Fruit fly (Drosophila melanogaster) whole organism, embryonic: ENCODE data around the gene vari.

ENCODE experiments used
- C15 ChIP-seq: fragments of 200-800 bp; sonication (Bioruptor generic); IDR thresholded peaks from 3 replicates; pipeline ENCODE4 v1.3.6; 2022; ENCODE audit warnings: missing biosample characterization, missing genetic modification characterization
- CG10565 ChIP-seq: fragments of 200-800 bp; sonication (Bioruptor generic); optimal IDR thresholded peaks from 3 replicates; lab custom pipeline; 2016; ENCODE audit warnings: missing biosample characterization, mild to moderate bottlenecking, missing genetic modification characterization
- CG12942 ChIP-seq: fragments of 200-800 bp; sonication (Bioruptor generic); optimal IDR thresholded peaks from 3 replicates; lab custom pipeline; 2016; ENCODE audit warnings: missing biosample characterization, missing genetic modification characterization
- CG14441 ChIP-seq: fragments of 200-800 bp; sonication (Bioruptor generic); IDR thresholded peaks from 2 replicates; pipeline ENCODE4 v1.3.6; 2022; ENCODE audit warnings: missing biosample characterization, missing genetic modification characterization
- CG16815 ChIP-seq: fragments of 200-800 bp; sonication (Bioruptor generic); optimal IDR thresholded peaks from 3 replicates; lab custom pipeline; 2017; ENCODE audit warnings: missing biosample characterization, mild to moderate bottlenecking, missing genetic modification characterization
- CG16863 ChIP-seq: fragments of 200-800 bp; sonication (Bioruptor generic); optimal IDR thresholded peaks from 3 replicates; lab custom pipeline; 2016; ENCODE audit warnings: missing biosample characterization, missing genetic modification characterization
- CG17328 ChIP-seq: fragments of 200-800 bp; sonication (Bioruptor generic); IDR thresholded peaks from 2 replicates; pipeline ENCODE4 v1.3.6; 2022; ENCODE audit warnings: missing biosample characterization, missing genetic modification characterization
- CG17612 ChIP-seq: fragments of 200-800 bp; sonication (Bioruptor generic); IDR thresholded peaks from 2 replicates; pipeline ENCODE4 v1.3.6; 2022; ENCODE audit warnings: missing biosample characterization, missing genetic modification characterization
- CG2889 ChIP-seq: fragments of 200-800 bp; sonication (Bioruptor generic); IDR thresholded peaks from 3 replicates; pipeline ENCODE4 v1.3.6; 2022; ENCODE audit warnings: missing biosample characterization, missing genetic modification characterization
- CG3163 ChIP-seq: fragments of 200-800 bp; sonication (Bioruptor generic); optimal IDR thresholded peaks from 3 replicates; lab custom pipeline; 2016; ENCODE audit warnings: missing biosample characterization, missing genetic modification characterization
- CG3407 ChIP-seq: fragments of 200-800 bp; sonication (Bioruptor generic); optimal IDR thresholded peaks from 2 replicates; lab custom pipeline; 2018; ENCODE audit warnings: missing biosample characterization, mild to moderate bottlenecking, missing genetic modification characterization
- CG4282 ChIP-seq: fragments of 200-800 bp; sonication (Bioruptor generic); optimal IDR thresholded peaks from 2 replicates; lab custom pipeline; 2016; ENCODE audit warnings: missing biosample characterization, missing genetic modification characterization
- CG6175 ChIP-seq: fragments of 200-800 bp; sonication (Bioruptor generic); IDR thresholded peaks from 3 replicates; pipeline ENCODE4 v1.3.6; 2022; ENCODE audit warnings: missing biosample characterization, missing genetic modification characterization
- CG6765 ChIP-seq: fragments of 200-800 bp; sonication (Bioruptor generic); optimal IDR thresholded peaks from 3 replicates; lab custom pipeline; 2017; ENCODE audit warnings: missing biosample characterization, mild to moderate bottlenecking, missing genetic modification characterization
- Dp ChIP-seq: fragments of 200-800 bp; sonication (Bioruptor generic); optimal IDR thresholded peaks from 2 replicates; lab custom pipeline; 2018; ENCODE audit warnings: missing biosample characterization, mild to moderate bottlenecking, missing genetic modification characterization, moderate library complexity
- Dref ChIP-seq: fragments of 200-800 bp; sonication (Bioruptor generic); IDR thresholded peaks from 2 replicates; pipeline ENCODE4 v1.3.6; 2022; ENCODE audit warnings: missing biosample characterization, missing genetic modification characterization
- Elba2 ChIP-seq: fragments of 200-800 bp; sonication (Bioruptor generic); optimal IDR thresholded peaks from 3 replicates; lab custom pipeline; 2016; ENCODE audit warnings: missing biosample characterization, missing genetic modification characterization
- Hr3 ChIP-seq: fragments of 200-800 bp; sonication (Bioruptor generic); optimal IDR thresholded peaks from 3 replicates; lab custom pipeline; 2016; ENCODE audit warnings: missing biosample characterization, missing genetic modification characterization
- Hr51 ChIP-seq, 2 experiments: fragments of 200-800 bp; sonication (Bioruptor generic); optimal IDR thresholded peaks; 2 replicates in 1 of 2; 3 replicates in 1 of 2; lab custom pipeline; 2016 to 2018; ENCODE audit warnings: missing biosample characterization in 2 of 2, missing genetic modification characterization in 2 of 2, mild to moderate bottlenecking in 1 of 2, moderate library complexity in 1 of 2
- Jarid2 ChIP-seq: fragments of 200-800 bp; sonication (Bioruptor generic); optimal IDR thresholded peaks from 3 replicates; lab custom pipeline; 2017; ENCODE audit warnings: mild to moderate bottlenecking, missing biosample characterization, missing genetic modification reagents, missing genetic modification characterization
- MTF-1 ChIP-seq: fragments of 200-800 bp; sonication (Bioruptor generic); optimal IDR thresholded peaks from 2 replicates; lab custom pipeline; 2018; ENCODE audit warnings: missing biosample characterization, mild to moderate bottlenecking, missing genetic modification characterization, borderline replicate concordance
- Max ChIP-seq: fragments of 200-800 bp; sonication (Bioruptor generic); optimal IDR thresholded peaks from 2 replicates; lab custom pipeline; 2016; ENCODE audit warnings: missing biosample characterization, mild to moderate bottlenecking, missing genetic modification characterization
- Nf-YA ChIP-seq: fragments of 200-800 bp; sonication (Bioruptor generic); IDR thresholded peaks from 2 replicates; pipeline ENCODE4 v1.3.6; 2022; ENCODE audit warnings: missing biosample characterization, missing genetic modification characterization
- Nf-YC ChIP-seq: fragments of 200-800 bp; optimal IDR thresholded peaks from 3 replicates; lab custom pipeline; 2019; ENCODE audit warnings: missing biosample characterization, mild to moderate bottlenecking, missing genetic modification characterization, moderate library complexity
- Oaz ChIP-seq: fragments of 200-800 bp; sonication (Bioruptor generic); IDR thresholded peaks from 2 replicates; pipeline ENCODE4 v1.3.6; 2022; ENCODE audit warnings: missing biosample characterization, missing genetic modification characterization
- Opbp ChIP-seq: fragments of 200-800 bp; sonication (Bioruptor generic); IDR thresholded peaks from 3 replicates; pipeline ENCODE4 v1.3.6; 2022; ENCODE audit warnings: missing biosample characterization, missing genetic modification characterization; ENCODE audit not compliant: partially characterized antibody
- Sry-δ ChIP-seq: fragments of 200-800 bp; sonication (Bioruptor generic); optimal IDR thresholded peaks from 2 replicates; lab custom pipeline; 2016; ENCODE audit warnings: missing biosample characterization, missing genetic modification characterization
- Trl ChIP-seq, 3 experiments: fragments of >200 bp in 2 of 3; fragments of 200-800 bp in 1 of 3; sonication (Bioruptor generic) in 1 of 3; optimal IDR thresholded peaks; 2 replicates in 1 of 3; 3 replicates in 2 of 3; lab custom pipeline; 2016 to 2017; ENCODE audit warnings: missing biosample characterization in 1 of 3, missing genetic modification characterization in 1 of 3
- eve ChIP-seq, 2 experiments: fragments of >200 bp; optimal IDR thresholded peaks; 2 replicates each; lab custom pipeline; 2017; ENCODE audit warnings: missing biosample characterization in 2 of 2, missing genetic modification characterization in 2 of 2
- gem ChIP-seq: fragments of 200-800 bp; sonication (Bioruptor generic); optimal IDR thresholded peaks from 2 replicates; lab custom pipeline; 2019; ENCODE audit warnings: missing biosample characterization, mild to moderate bottlenecking, missing genetic modification characterization, moderate library complexity
- gt ChIP-seq: fragments of 200-800 bp; sonication (Bioruptor generic); IDR thresholded peaks from 2 replicates; pipeline ENCODE4 v1.3.6; 2022; ENCODE audit warnings: missing biosample characterization, missing genetic modification characterization
- her ChIP-seq: fragments of 200-800 bp; sonication (Bioruptor generic); optimal IDR thresholded peaks from 2 replicates; lab custom pipeline; 2016; ENCODE audit warnings: missing biosample characterization, missing genetic modification characterization
- ind ChIP-seq: fragments of 200-800 bp; sonication (Bioruptor generic); optimal IDR thresholded peaks from 3 replicates; lab custom pipeline; 2016; ENCODE audit warnings: missing biosample characterization, missing genetic modification characterization
- knrl ChIP-seq: fragments of 200-800 bp; sonication (Bioruptor generic); IDR thresholded peaks from 3 replicates; pipeline ENCODE4 v1.3.6; 2022; ENCODE audit warnings: missing biosample characterization, missing genetic modification characterization; ENCODE audit not compliant: partially characterized antibody
- pfk ChIP-seq: fragments of 200-800 bp; sonication (Bioruptor generic); optimal IDR thresholded peaks from 2 replicates; lab custom pipeline; 2018; ENCODE audit warnings: missing biosample characterization, mild to moderate bottlenecking, missing genetic modification characterization, moderate library complexity
- psq ChIP-seq: fragments of 200-800 bp; sonication (Bioruptor generic); optimal IDR thresholded peaks from 2 replicates; lab custom pipeline; 2017; ENCODE audit warnings: missing biosample characterization, missing genetic modification characterization
- pzg ChIP-seq: fragments of 200-800 bp; sonication (Bioruptor generic); optimal IDR thresholded peaks from 3 replicates; lab custom pipeline; 2018; ENCODE audit warnings: missing biosample characterization, mild to moderate bottlenecking, missing genetic modification characterization, moderate library complexity
- sd ChIP-seq: fragments of 200-800 bp; sonication (Bioruptor generic); optimal IDR thresholded peaks from 3 replicates; lab custom pipeline; 2018; ENCODE audit warnings: missing biosample characterization, mild to moderate bottlenecking, missing genetic modification characterization, moderate library complexity
- slp2 ChIP-seq: fragments of 200-800 bp; sonication (Bioruptor generic); optimal IDR thresholded peaks from 2 replicates; lab custom pipeline; 2016; ENCODE audit warnings: missing biosample characterization, missing genetic modification characterization
- sna ChIP-seq: fragments of 200-800 bp; sonication (Bioruptor generic); IDR thresholded peaks from 2 replicates; pipeline ENCODE4 v1.3.6; 2022; ENCODE audit warnings: missing biosample characterization, missing genetic modification characterization; ENCODE audit not compliant: partially characterized antibody
- ssp ChIP-seq: fragments of 200-800 bp; sonication (Bioruptor generic); IDR thresholded peaks from 2 replicates; pipeline ENCODE4 v1.3.6; 2022; ENCODE audit warnings: missing biosample characterization, missing genetic modification characterization
- stwl ChIP-seq: fragments of 200-800 bp; sonication (Bioruptor generic); optimal IDR thresholded peaks from 3 replicates; lab custom pipeline; 2018; ENCODE audit warnings: missing biosample characterization, mild to moderate bottlenecking, missing genetic modification characterization, moderate library complexity
- tna ChIP-seq: fragments of 200-800 bp; sonication (Bioruptor generic); IDR thresholded peaks from 2 replicates; pipeline ENCODE4 v1.3.6; 2022; ENCODE audit warnings: missing biosample characterization, missing genetic modification characterization; ENCODE audit not compliant: partially characterized antibody
- zf30C ChIP-seq: fragments of 200-800 bp; sonication (Bioruptor generic); optimal IDR thresholded peaks from 3 replicates; lab custom pipeline; 2018; ENCODE audit warnings: missing biosample characterization, mild to moderate bottlenecking, missing genetic modification characterization
- zfh2 ChIP-seq: fragments of 200-800 bp; sonication (Bioruptor generic); optimal IDR thresholded peaks from 2 replicates; lab custom pipeline; 2016; ENCODE audit warnings: missing biosample characterization, missing genetic modification characterization

Gene vari

DNA sequence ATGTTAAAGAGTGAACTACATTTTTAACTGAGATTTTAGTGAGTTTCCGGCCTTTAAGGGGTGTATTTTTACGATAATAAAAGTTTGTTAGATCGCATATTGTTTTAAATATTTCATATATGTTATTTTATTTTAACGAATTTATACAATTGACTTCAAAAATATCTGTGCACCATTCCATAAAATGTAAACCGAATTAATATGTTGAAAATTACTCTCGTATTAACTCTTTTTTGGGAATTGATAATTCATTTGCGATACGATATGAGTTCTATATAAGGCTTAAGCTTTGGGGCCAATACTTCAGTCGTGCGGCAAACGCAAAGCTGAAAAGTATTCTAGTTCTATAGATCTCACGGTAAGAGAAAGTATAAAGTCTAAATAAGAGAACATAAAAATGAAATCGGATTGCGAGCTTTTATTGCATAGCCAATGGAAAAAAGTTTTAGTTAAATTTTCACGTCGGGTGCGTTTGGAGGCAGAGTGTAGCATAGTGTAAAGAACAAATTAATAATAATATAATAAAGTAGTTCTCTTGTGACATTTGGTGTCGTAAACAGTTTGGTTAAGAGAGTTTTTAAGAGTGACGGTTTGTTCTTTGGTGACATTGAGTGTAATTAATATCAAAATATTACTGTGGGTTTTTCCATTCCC lies 27.4 kb upstream of the vari start (continued):
- TF ChIP-seq tna (GFP tag; lab: Robert Waterston, UW) (no peak), Elba2 (GFP tag; lab: Kevin White, UChicago) (no peak), pfk (GFP tag; lab: Kevin White, UChicago) (no peak), CG17612 (GFP tag; lab: Robert Waterston, UW) (no peak), Trl (optimal IDR thresholded peaks at IDR 0.05; lab: Kevin White, UChicago) (peak; percentile 23 to 61), Trl (GFP tag; optimal IDR thresholded peaks at IDR 0.05; lab: Kevin White, UChicago) (no peak), Jarid2 (GFP tag; lab: Kevin White, UChicago) (no peak), CG3163 (GFP tag; lab: Kevin White, UChicago) (peak; percentile 78), CG10565 (GFP tag; lab: Kevin White, UChicago) (no peak), eve (GFP tag; optimal IDR thresholded peaks at IDR 0.05; lab: Kevin White, UChicago) (peak in 1 of 2 experiments; percentile 53), CG6765 (GFP tag; lab: Kevin White, UChicago) (peak; percentile 28), MTF-1 (no peak), gem (tag; lab: Kevin White, UChicago) (peak; percentile 4), Nf-YA (GFP tag; lab: Robert Waterston, UW) (no peak), psq (GFP tag; lab: Kevin White, UChicago) (no peak)

- TF ChIP-seq C15 (GFP tag; lab: Robert Waterston, UW) (no peak), CG3163 (GFP tag; lab: Kevin White, UChicago) (peak; percentile 74), CG14441 (GFP tag; lab: Robert Waterston, UW) (0 out of 2 replicates have a peak, but pooled peaks have one; percentile 16), Hr3 (GFP tag; lab: Kevin White, UChicago) (no peak), her (GFP tag; lab: Kevin White, UChicago) (peak; percentile 37), CG17328 (GFP tag; lab: Robert Waterston, UW) (0 out of 2 replicates have a peak, but pooled peaks have one; percentile 25), knrl (GFP tag; lab: Robert Waterston, UW) (peak; percentile 40; the same call in 2 of the 3 replicates), stwl (tag; lab: Kevin White, UChicago) (peak; percentile 25), Dp (GFP tag; lab: Kevin White, UChicago) (no peak), Sry-δ (GFP tag; lab: Kevin White, UChicago) (peak; percentile 12), Opbp (no peak), Oaz (peak; percentile 23; the same call in 1 of the 2 replicates), Hr51 (GFP tag; optimal IDR thresholded peaks at IDR 0.05; lab: Kevin White, UChicago) (peak in 1 of 2 experiments; percentile 24), pzg (GFP tag; lab: Kevin White, UChicago) (peak; percentile 9), slp2 (GFP tag; lab: Kevin White, UChicago) (no peak), CG3407 (GFP tag; lab: Kevin White, UChicago) (no peak), zfh2 (GFP tag; lab: Kevin White, UChicago) (no peak), ssp (GFP tag; lab: Robert Waterston, UW) (peak; percentile 29; the same call in 1 of the 2 replicates), CG4282 (no peak), CG16815 (GFP tag; lab: Kevin White, UChicago) (no peak), Dref (GFP tag; lab: Robert Waterston, UW) (no peak), CG2889 (GFP tag; lab: Robert Waterston, UW) (no peak), zf30C (GFP tag; lab: Kevin White, UChicago) (no peak), ind (no peak), sd (tag; lab: Kevin White, UChicago) (peak; percentile 96), gt (GFP tag; lab: Robert Waterston, UW) (no peak), pfk (GFP tag; lab: Kevin White, UChicago) (peak; percentile 19), CG16863 (GFP tag; lab: Kevin White, UChicago) (no peak), sna (GFP tag; lab: Robert Waterston, UW) (peak; percentile 72), CG12942 (peak; percentile 16), Max (GFP tag; lab: Kevin White, UChicago) (peak; percentile 13), Nf-YC (tag; lab: Kevin White, UChicago) (peak; percentile 16), CG6175 (GFP tag; lab: Robert Waterston, UW) (peak; percentile 70; the same call in 1 of the 3 replicates)
These were observed 26.6 kb upstream of the vari start for dm6 chr2L:20823196-20824105.
